Worm (Caenorhabditis elegans): ENCODE results near the gene drd-5.

The drd-5 gene

DNA sequence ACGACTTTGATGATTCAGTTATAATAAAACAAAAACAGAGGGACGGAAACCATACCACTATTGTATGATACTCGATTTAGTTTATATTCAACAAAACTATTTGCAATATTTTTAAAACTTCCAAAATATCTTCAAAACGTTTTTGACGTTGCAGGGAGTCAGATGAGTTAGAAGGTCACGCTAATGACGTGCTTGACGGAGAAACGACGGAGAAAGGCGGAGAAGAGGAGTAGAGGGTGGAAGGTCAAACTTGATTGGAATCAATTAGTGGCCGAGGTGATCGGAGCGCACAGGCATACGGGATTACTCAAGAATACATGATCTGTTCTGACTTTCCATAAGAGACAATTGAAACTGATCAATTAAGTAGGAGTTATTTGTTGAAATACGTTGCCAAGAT is 43.3 kb downstream of the drd-5 start:
- no peak for TF ChIP-seq W03F9.2 (tag; optimal IDR thresholded peaks at IDR 0.05)
- TF ChIP-seq him-1 (tag; optimal IDR thresholded peaks at IDR 0.05) = no peak

DNA sequence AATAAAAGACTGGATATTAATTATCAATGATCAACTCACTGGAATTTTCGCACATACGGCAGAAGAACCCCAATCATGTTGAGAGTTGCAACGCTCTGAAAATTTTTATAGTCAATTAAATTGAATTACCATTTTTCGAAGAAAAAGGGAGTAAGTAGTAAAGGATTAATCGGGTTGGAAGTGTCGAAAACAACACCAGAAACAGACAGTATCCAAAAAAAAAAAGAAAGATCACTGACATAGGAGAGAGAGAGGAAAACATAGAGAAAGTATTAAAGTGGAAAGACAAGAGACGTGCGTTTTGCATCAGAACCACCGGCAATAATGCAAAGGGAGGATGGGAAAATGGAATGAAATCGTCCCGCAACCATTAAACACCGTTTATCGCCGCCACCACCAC is 43.8 kb downstream of the drd-5 start, which contains the start of gene inx-5:
TSS of gene inx-5 (minus strand) at position 101 of the 400 bp plus-strand sequence.
- no peak for TF ChIP-seq him-1 (tag; optimal IDR thresholded peaks at IDR 0.05)
- no peak for TF ChIP-seq W03F9.2 (tag; optimal IDR thresholded peaks at IDR 0.05)

- TF ChIP-seq W03F9.2 (tag; optimal IDR thresholded peaks at IDR 0.05) (no peak), dao-5 (tag; optimal IDR thresholded peaks at IDR 0.05) (no peak), him-1 (tag; optimal IDR thresholded peaks at IDR 0.05) (no peak)
These were observed 46.6 kb downstream of the drd-5 start, which contains the start of gene ced-13 for ce11 chrX:8299554-8299953. TSS of gene ced-13 (minus strand) at chrX:8299654.

ce11 chrX:8297333-8297732 is 48.8 kb downstream of the drd-5 start:
- no peak for TF ChIP-seq W03F9.2 (tag; optimal IDR thresholded peaks at IDR 0.05)
- TF ChIP-seq dao-5 (tag; optimal IDR thresholded peaks at IDR 0.05) = no peak
- no peak for TF ChIP-seq him-1 (tag; optimal IDR thresholded peaks at IDR 0.05)

Measured in whole organism, L4/young adult.